Fruit fly (Drosophila melanogaster) whole organism, adult: ENCODE data around the gene CG6652.
A peak's percentile ranks its signal among the peaks of the same experiment; 100 is the strongest.

Experiments
- CG11617 ChIP-seq: fragments of 200-800 bp; sonication (Bioruptor generic); optimal IDR thresholded peaks from 2 replicates; lab custom pipeline; 2017; ENCODE audit warnings: mild to moderate bottlenecking, missing biosample characterization, missing genetic modification reagents, missing genetic modification characterization
- CG12768 ChIP-seq: fragments of 200-800 bp; sonication (Bioruptor generic); optimal IDR thresholded peaks from 2 replicates; lab custom pipeline; 2017; ENCODE audit warnings: missing biosample characterization, missing genetic modification characterization, mild to moderate bottlenecking, moderate library complexity, missing genetic modification reagents
- CG14711 ChIP-seq: fragments of 200-800 bp; sonication (Bioruptor generic); optimal IDR thresholded peaks from 2 replicates; lab custom pipeline; 2018; ENCODE audit warnings: missing biosample characterization, mild to moderate bottlenecking, missing genetic modification characterization, moderate library complexity
- CG1620 ChIP-seq: fragments of 200-800 bp; sonication (Bioruptor generic); optimal IDR thresholded peaks from 2 replicates; lab custom pipeline; 2016; ENCODE audit warnings: missing biosample characterization, missing genetic modification characterization
- CG33017 ChIP-seq: fragments of 200-800 bp; sonication (Bioruptor generic); optimal IDR thresholded peaks from 2 replicates; lab custom pipeline; 2018; ENCODE audit warnings: missing biosample characterization, mild to moderate bottlenecking, missing genetic modification characterization, moderate library complexity
- CG5204 ChIP-seq: fragments of 200-800 bp; sonication (Bioruptor generic); optimal IDR thresholded peaks from 2 replicates; lab custom pipeline; 2016; ENCODE audit warnings: missing biosample characterization, missing genetic modification characterization
- CG7045 ChIP-seq: fragments of 200-800 bp; sonication (Bioruptor generic); optimal IDR thresholded peaks from 2 replicates; lab custom pipeline; 2017; ENCODE audit warnings: missing biosample characterization, mild to moderate bottlenecking, missing genetic modification characterization
- CG7101 ChIP-seq: fragments of 200-800 bp; sonication (Bioruptor generic); optimal IDR thresholded peaks from 2 replicates; lab custom pipeline; 2018; ENCODE audit warnings: missing biosample characterization, mild to moderate bottlenecking, missing genetic modification characterization, moderate library complexity
- Clk ChIP-seq: fragments of 200-800 bp; sonication (Bioruptor generic); optimal IDR thresholded peaks from 2 replicates; lab custom pipeline; 2017; ENCODE audit warnings: missing biosample characterization, missing genetic modification characterization
- Crg-1 ChIP-seq: fragments of 200-800 bp; sonication (Bioruptor generic); optimal IDR thresholded peaks from 2 replicates; lab custom pipeline; 2016; ENCODE audit warnings: missing biosample characterization, missing genetic modification characterization
- Hr96 ChIP-seq: fragments of 200-800 bp; sonication (Bioruptor generic); optimal IDR thresholded peaks from 2 replicates; lab custom pipeline; 2016; ENCODE audit warnings: missing biosample characterization, missing genetic modification characterization
- Mnt ChIP-seq: fragments of 200-800 bp; sonication (Bioruptor generic); optimal IDR thresholded peaks from 2 replicates; lab custom pipeline; 2016; ENCODE audit warnings: missing biosample characterization, mild to moderate bottlenecking, missing genetic modification characterization
- bab1 ChIP-seq: fragments of 200-800 bp; sonication (Bioruptor generic); optimal IDR thresholded peaks from 3 replicates; lab custom pipeline; 2019; ENCODE audit warnings: missing biosample characterization, mild to moderate bottlenecking, missing genetic modification characterization, moderate library complexity
- cic ChIP-seq: fragments of 200-800 bp; sonication (Bioruptor generic); optimal IDR thresholded peaks from 2 replicates; lab custom pipeline; 2017; ENCODE audit warnings: missing biosample characterization, mild to moderate bottlenecking, missing genetic modification characterization, moderate library complexity
- cnc ChIP-seq, 2 experiments: fragments of >200 bp; optimal IDR thresholded peaks; 2 replicates each; lab custom pipeline; 2017
- kay ChIP-seq: fragments of 200-800 bp; sonication (Bioruptor generic); peaks from one replicate; lab custom pipeline; 2016; ENCODE audit warnings: missing biosample characterization, missing genetic modification characterization, borderline replicate concordance
- ovo ChIP-seq: fragments of 200-800 bp; sonication (Bioruptor generic); optimal IDR thresholded peaks from 2 replicates; lab custom pipeline; 2016; ENCODE audit warnings: missing biosample characterization, missing genetic modification characterization
- pad ChIP-seq: fragments of 200-800 bp; sonication (Bioruptor generic); optimal IDR thresholded peaks from 3 replicates; lab custom pipeline; 2017; ENCODE audit warnings: missing biosample characterization, missing genetic modification characterization, mild to moderate bottlenecking, moderate library complexity, missing genetic modification reagents
- tj ChIP-seq: fragments of 200-800 bp; sonication (Bioruptor generic); optimal IDR thresholded peaks from 3 replicates; lab custom pipeline; 2017; ENCODE audit warnings: missing biosample characterization, mild to moderate bottlenecking, missing genetic modification characterization, moderate library complexity
- toe ChIP-seq: fragments of 200-800 bp; sonication (Bioruptor generic); optimal IDR thresholded peaks from 2 replicates; lab custom pipeline; 2016; ENCODE audit warnings: missing biosample characterization, missing genetic modification characterization

Gene CG6652

dm6 chr3L:17049314-17049713 lies 26.7 kb upstream of the CG6652 start, which contains the start of gene rogdi:
Gene rogdi (plus strand): TSS chr3L:17049512.
- TF ChIP-seq cic (GFP tag; lab: Kevin White, UChicago) (no peak), bab1 (GFP tag; lab: Kevin White, UChicago) (peak; percentile 19)

dm6 chr3L:17047811-17048239 lies 25.2 kb upstream of the CG6652 start:
- no peak for TF ChIP-seq CG11617 (GFP tag; lab: Kevin White, UChicago)
- TF ChIP-seq CG14711: no peak
- no peak for TF ChIP-seq tj
- TF ChIP-seq cnc (optimal IDR thresholded peaks at IDR 0.05; lab: Kevin White, UChicago): no peak
- no peak for TF ChIP-seq cic (GFP tag; lab: Kevin White, UChicago)
- TF ChIP-seq CG12768 (GFP tag; lab: Kevin White, UChicago): no peak

dm6 chr3L:17045431-17046238 lies 23.0 kb upstream of the CG6652 start, which contains the start of gene TpnC73F:
Gene TpnC73F (plus strand): TSS chr3L:17046063.
- TF ChIP-seq CG1620 (GFP tag; lab: Kevin White, UChicago): no peak

dm6 chr3L:17044799-17045198 lies 22.1 kb upstream of the CG6652 start, which contains the start of gene Pop5:
Gene Pop5 (minus strand): TSS chr3L:17045038.
- TF ChIP-seq CG7101 (tag; lab: Kevin White, UChicago): peak; percentile 39
- TF ChIP-seq cic (GFP tag; lab: Kevin White, UChicago): no peak
- TF ChIP-seq Mnt (GFP tag; lab: Kevin White, UChicago): peak; percentile 8
- TF ChIP-seq Clk (GFP tag; lab: Kevin White, UChicago): no peak
- no peak for TF ChIP-seq toe
- TF ChIP-seq cnc (optimal IDR thresholded peaks at IDR 0.05; lab: Kevin White, UChicago): no peak
- TF ChIP-seq CG1620 (GFP tag; lab: Kevin White, UChicago): peak; percentile 8
- TF ChIP-seq Crg-1 (GFP tag; lab: Kevin White, UChicago): peak; percentile 68
- no peak for TF ChIP-seq CG12768 (GFP tag; lab: Kevin White, UChicago)
- TF ChIP-seq pad (GFP tag; lab: Kevin White, UChicago): no peak
- TF ChIP-seq bab1 (GFP tag; lab: Kevin White, UChicago): peak; percentile 64
- TF ChIP-seq CG14711: peak; percentile 1
- no peak for TF ChIP-seq CG7045 (GFP tag; lab: Kevin White, UChicago)
- no peak for TF ChIP-seq CG33017 (tag; lab: Kevin White, UChicago)
- peak; percentile 29 for TF ChIP-seq CG11617 (GFP tag; lab: Kevin White, UChicago)
- no peak for TF ChIP-seq Hr96 (GFP tag; lab: Kevin White, UChicago)
- no peak for TF ChIP-seq ovo
- no peak for TF ChIP-seq tj
- TF ChIP-seq CG5204 (GFP tag; lab: Kevin White, UChicago): no peak
- TF ChIP-seq kay (GFP tag; lab: Kevin White, UChicago): no peak

- no peak for TF ChIP-seq cnc (optimal IDR thresholded peaks at IDR 0.05; lab: Kevin White, UChicago)
- peak; percentile 4 for TF ChIP-seq CG7101 (tag; lab: Kevin White, UChicago)
- TF ChIP-seq cic (GFP tag; lab: Kevin White, UChicago): no peak
- no peak for TF ChIP-seq CG12768 (GFP tag; lab: Kevin White, UChicago)
- no peak for TF ChIP-seq toe
- TF ChIP-seq Mnt (GFP tag; lab: Kevin White, UChicago): peak; percentile 84
- peak; percentile 28 for TF ChIP-seq CG1620 (GFP tag; lab: Kevin White, UChicago)
- no peak for TF ChIP-seq Crg-1 (GFP tag; lab: Kevin White, UChicago)
- no peak for TF ChIP-seq bab1 (GFP tag; lab: Kevin White, UChicago)
- no peak for TF ChIP-seq pad (GFP tag; lab: Kevin White, UChicago)
- no peak for TF ChIP-seq CG33017 (tag; lab: Kevin White, UChicago)
- no peak for TF ChIP-seq Clk (GFP tag; lab: Kevin White, UChicago)
- peak; percentile 42 for TF ChIP-seq CG11617 (GFP tag; lab: Kevin White, UChicago)
- TF ChIP-seq CG14711: peak; percentile 41
- no peak for TF ChIP-seq CG5204 (GFP tag; lab: Kevin White, UChicago)
- no peak for TF ChIP-seq kay (GFP tag; lab: Kevin White, UChicago)
- TF ChIP-seq tj: no peak
- TF ChIP-seq Hr96 (GFP tag; lab: Kevin White, UChicago): no peak
- no peak for TF ChIP-seq CG7045 (GFP tag; lab: Kevin White, UChicago)
- TF ChIP-seq ovo: no peak
These were observed 19.8 kb upstream of the CG6652 start, which contains the start of the genes scaf6 and Papst2 for dm6 chr3L:17042297-17042921. Gene scaf6 (minus strand): TSS chr3L:17042574. Gene Papst2 (plus strand): TSS chr3L:17042797.

- TF ChIP-seq CG7101 (tag; lab: Kevin White, UChicago) (no peak), CG33017 (tag; lab: Kevin White, UChicago) (no peak), Mnt (GFP tag; lab: Kevin White, UChicago) (no peak), CG14711 (no peak), bab1 (GFP tag; lab: Kevin White, UChicago) (no peak), toe (no peak), tj (no peak), cnc (optimal IDR thresholded peaks at IDR 0.05; lab: Kevin White, UChicago) (no peak), kay (GFP tag; lab: Kevin White, UChicago) (no peak), CG1620 (GFP tag; lab: Kevin White, UChicago) (no peak), Clk (GFP tag; lab: Kevin White, UChicago) (no peak), CG11617 (GFP tag; lab: Kevin White, UChicago) (no peak), Hr96 (GFP tag; lab: Kevin White, UChicago) (no peak), pad (GFP tag; lab: Kevin White, UChicago) (no peak)
These were observed 12.8 kb upstream of the CG6652 start, which contains the start of gene beg for dm6 chr3L:17035492-17035891. Gene beg (plus strand): TSS chr3L:17035668.
